Worm (Caenorhabditis elegans) whole organism, L1 larva: ENCODE data around the gene ttll-12.

Experiments
- aly-2 ChIP-seq: fragments of 150-350 bp; optimal IDR thresholded peaks from 2 replicates; lab custom pipeline; 2014; ENCODE audit warnings: missing biosample characterization, missing genetic modification characterization
- elt-3 ChIP-seq, 6 experiments: fragments of 150-350 bp in 1 of 6; sonication (generic microtip); optimal IDR thresholded peaks; 2 replicates each; lab custom pipeline; 2017 to 2018; ENCODE audit warnings: missing biosample characterization in 6 of 6, missing genetic modification characterization in 6 of 6, inconsistent platforms in 1 of 6
- fkh-8 ChIP-seq: sonication (generic microtip); optimal IDR thresholded peaks from 2 replicates; lab custom pipeline; 2016; ENCODE audit warnings: mild to moderate bottlenecking, missing genetic modification characterization, missing compliant biosample characterization
- nhr-11 ChIP-seq: fragments of 150-350 bp; optimal IDR thresholded peaks from 2 replicates; lab custom pipeline; 2014; ENCODE audit warnings: missing biosample characterization, missing genetic modification characterization
- nhr-237 ChIP-seq: fragments of 150-350 bp; optimal IDR thresholded peaks from 2 replicates; lab custom pipeline; 2014; ENCODE audit warnings: missing biosample characterization, missing genetic modification characterization
- sox-4 ChIP-seq: sonication (generic microtip); optimal IDR thresholded peaks from 2 replicates; lab custom pipeline; 2016; ENCODE audit warnings: missing genetic modification characterization, missing compliant biosample characterization
- swsn-7 ChIP-seq: sonication (generic microtip); optimal IDR thresholded peaks from 2 replicates; lab custom pipeline; 2016; ENCODE audit warnings: missing genetic modification characterization, missing compliant biosample characterization
- zag-1 ChIP-seq: fragments of 150-350 bp; optimal IDR thresholded peaks from 2 replicates; lab custom pipeline; 2014; ENCODE audit warnings: missing biosample characterization, missing genetic modification characterization

ce11 chrII:9303545-9303944 lies 35.3 kb upstream of the ttll-12 start:
- TF ChIP-seq fkh-8 (tag; lab: Kevin White, UChicago) (no peak), aly-2 (no peak), swsn-7 (tag; lab: Kevin White, UChicago) (no peak), elt-3 (tag; optimal IDR thresholded peaks at IDR 0.05; lab: Kevin White, UChicago) (no peak), nhr-11 (tag; lab: Kevin White, UChicago) (no peak), zag-1 (tag; lab: Kevin White, UChicago) (no peak), sox-4 (tag; lab: Kevin White, UChicago) (no peak), nhr-237 (tag; lab: Kevin White, UChicago) (no peak)
